Fruit fly (Drosophila melanogaster): Measurements from ENCODE around the gene CG9692.

The CG9692 gene

dm6 chr3L:16714193-16714538 is 9.4 kb downstream of the CG9692 start:
- no peak for TF ChIP-seq OdsH (GFP tag; optimal IDR thresholded peaks at IDR 0.05)
- TF ChIP-seq fkh (GFP tag; optimal IDR thresholded peaks at IDR 0.05): peak; percentile 92
- no peak for TF ChIP-seq CG8632 (GFP tag; optimal IDR thresholded peaks at IDR 0.05)
- TF ChIP-seq CG31627 (GFP tag; optimal IDR thresholded peaks at IDR 0.05): peak; percentile 9
- no peak for TF ChIP-seq pdm3 (GFP tag; optimal IDR thresholded peaks at IDR 0.05)
- 0 out of 2 replicates have a peak, but pooled peaks have one; percentile 37 for TF ChIP-seq CG15336 (GFP tag; IDR thresholded peaks at IDR 0.05)
- TF ChIP-seq Blimp-1 (GFP tag; optimal IDR thresholded peaks at IDR 0.05): no peak

- TF ChIP-seq CG11902 (GFP tag; optimal IDR thresholded peaks at IDR 0.05) (no peak), svp (GFP tag) (no peak), fkh (GFP tag; optimal IDR thresholded peaks at IDR 0.05) (no peak), OdsH (GFP tag; optimal IDR thresholded peaks at IDR 0.05) (no peak), Hr39 (GFP tag; optimal IDR thresholded peaks at IDR 0.05) (no peak), CG31627 (GFP tag; optimal IDR thresholded peaks at IDR 0.05) (no peak), CG10669 (GFP tag; optimal IDR thresholded peaks at IDR 0.05) (no peak), CG6808 (GFP tag; optimal IDR thresholded peaks at IDR 0.05) (no peak), Hr4 (GFP tag; optimal IDR thresholded peaks at IDR 0.05) (no peak), topi (GFP tag; optimal IDR thresholded peaks at IDR 0.05) (no peak), esn (GFP tag; optimal IDR thresholded peaks at IDR 0.05) (no peak), fd59A (GFP tag; optimal IDR thresholded peaks at IDR 0.05) (no peak), Sox14 (GFP tag; optimal IDR thresholded peaks at IDR 0.05) (no peak), achi (GFP tag; optimal IDR thresholded peaks at IDR 0.05) (no peak), CG11294 (GFP tag; IDR thresholded peaks at IDR 0.05) (no peak), spab (GFP tag; optimal IDR thresholded peaks at IDR 0.05) (no peak), cyc (GFP tag; optimal IDR thresholded peaks at IDR 0.05) (no peak), CG10631 (GFP tag; optimal IDR thresholded peaks at IDR 0.05) (no peak), Sox102F (GFP tag; optimal IDR thresholded peaks at IDR 0.05) (no peak), CG8632 (GFP tag; optimal IDR thresholded peaks at IDR 0.05) (no peak)
Observed at dm6 chr3L:16724561-16724960, 19.8 kb downstream of the CG9692 start, which contains the start of gene CG13031. Gene CG13031 (plus strand): TSS chr3L:16724861.

dm6 chr3L:16726069-16726591 is 21.4 kb downstream of the CG9692 start, which contains the start of the genes CG13026 and PGRP-SB2:
Gene CG13026 (minus strand): TSS chr3L:16726169.
Gene PGRP-SB2 (plus strand): TSS chr3L:16726541.
- no peak for TF ChIP-seq CG8632 (GFP tag; optimal IDR thresholded peaks at IDR 0.05)
- TF ChIP-seq pdm3 (GFP tag; optimal IDR thresholded peaks at IDR 0.05): no peak
- TF ChIP-seq CG9139 (GFP tag; optimal IDR thresholded peaks at IDR 0.05): no peak
- no peak for TF ChIP-seq Gug (GFP tag; IDR thresholded peaks at IDR 0.05)
- no peak for TF ChIP-seq CG10631 (GFP tag; optimal IDR thresholded peaks at IDR 0.05)
- TF ChIP-seq CG6854 (GFP tag; optimal IDR thresholded peaks at IDR 0.05): no peak
- no peak for TF ChIP-seq Sox15 (GFP tag; optimal IDR thresholded peaks at IDR 0.05)
- no peak for TF ChIP-seq dsx (GFP tag; optimal IDR thresholded peaks at IDR 0.05; ENCODE audit: poor library complexity, severe bottlenecking)
- TF ChIP-seq CG6276 (GFP tag; optimal IDR thresholded peaks at IDR 0.05): no peak
- no peak for TF ChIP-seq CG8119 (GFP tag; IDR thresholded peaks at IDR 0.05)
- no peak for TF ChIP-seq CG1621 (tag; optimal IDR thresholded peaks at IDR 0.05)
- TF ChIP-seq CG15336 (GFP tag; IDR thresholded peaks at IDR 0.05): no peak
- TF ChIP-seq Ets21C (GFP tag; optimal IDR thresholded peaks at IDR 0.05): no peak
- TF ChIP-seq Sox102F (GFP tag; optimal IDR thresholded peaks at IDR 0.05): no peak
- no peak for TF ChIP-seq CG10669 (GFP tag; optimal IDR thresholded peaks at IDR 0.05)
- TF ChIP-seq Hr39 (GFP tag; optimal IDR thresholded peaks at IDR 0.05): no peak
- TF ChIP-seq Eip75B (GFP tag; optimal IDR thresholded peaks at IDR 0.05): no peak
- TF ChIP-seq CG16779 (tag; optimal IDR thresholded peaks at IDR 0.05): no peak
- TF ChIP-seq Blimp-1 (GFP tag; optimal IDR thresholded peaks at IDR 0.05): no peak
- no peak for TF ChIP-seq fd59A (GFP tag; optimal IDR thresholded peaks at IDR 0.05)

- TF ChIP-seq CG11902 (GFP tag; optimal IDR thresholded peaks at IDR 0.05) (no peak), esn (GFP tag; optimal IDR thresholded peaks at IDR 0.05) (peak; percentile 11), svp (GFP tag) (peak; percentile 97)
Observed at dm6 chr3L:16727939-16728635, 23.3 kb downstream of the CG9692 start, which contains the start of gene PGRP-SB1. Gene PGRP-SB1 (minus strand): TSS chr3L:16727989.

Measured in whole organism, prepupa.